Fruit fly (Drosophila melanogaster) whole organism, embryonic: ENCODE data around the gene Scox.

Experiments used
- Atf6 ChIP-seq: fragments of 200-800 bp; sonication (Bioruptor generic); IDR thresholded peaks from 2 replicates; pipeline ENCODE4 v1.3.6; 2022; ENCODE audit warnings: missing biosample characterization, missing genetic modification characterization
- Bteb2 ChIP-seq: fragments of 200-800 bp; sonication (Bioruptor generic); optimal IDR thresholded peaks from 2 replicates; lab custom pipeline; 2016; ENCODE audit warnings: missing biosample characterization, missing genetic modification characterization
- CG10147 ChIP-seq: fragments of 200-800 bp; sonication (Bioruptor generic); optimal IDR thresholded peaks from 2 replicates; lab custom pipeline; 2019; ENCODE audit warnings: missing biosample characterization, mild to moderate bottlenecking, missing genetic modification characterization, moderate library complexity
- CG10462 ChIP-seq: fragments of 200-800 bp; sonication (Bioruptor generic); optimal IDR thresholded peaks from 2 replicates; lab custom pipeline; 2016; ENCODE audit warnings: missing biosample characterization, missing genetic modification characterization
- CG10654 ChIP-seq: fragments of 200-800 bp; sonication (Bioruptor generic); optimal IDR thresholded peaks from 2 replicates; lab custom pipeline; 2016; ENCODE audit warnings: missing biosample characterization, missing genetic modification characterization
- CG11723 ChIP-seq: fragments of 200-800 bp; sonication (Bioruptor generic); optimal IDR thresholded peaks from 2 replicates; lab custom pipeline; 2017; ENCODE audit warnings: missing biosample characterization, mild to moderate bottlenecking, missing genetic modification characterization
- CG12744 ChIP-seq: fragments of 200-800 bp; sonication (Bioruptor generic); optimal IDR thresholded peaks from 2 replicates; lab custom pipeline; 2016; ENCODE audit warnings: missing biosample characterization, missing genetic modification characterization
- CG15479 ChIP-seq: fragments of 200-800 bp; sonication (Bioruptor generic); optimal IDR thresholded peaks from 3 replicates; lab custom pipeline; 2019; ENCODE audit warnings: missing biosample characterization, mild to moderate bottlenecking, missing genetic modification characterization, moderate library complexity
- CG1647 ChIP-seq: fragments of 200-800 bp; sonication (Bioruptor generic); optimal IDR thresholded peaks from 3 replicates; lab custom pipeline; 2016; ENCODE audit warnings: missing biosample characterization, missing genetic modification characterization
- CG17568 ChIP-seq: fragments of 200-800 bp; sonication (Bioruptor generic); optimal IDR thresholded peaks from 2 replicates; lab custom pipeline; 2018; ENCODE audit warnings: missing biosample characterization, mild to moderate bottlenecking, missing genetic modification characterization, moderate library complexity
- CG2202 ChIP-seq: fragments of 200-800 bp; sonication (Bioruptor generic); optimal IDR thresholded peaks from 2 replicates; lab custom pipeline; 2018; ENCODE audit warnings: missing biosample characterization, mild to moderate bottlenecking, missing genetic modification characterization
- CG3163 ChIP-seq: fragments of 200-800 bp; sonication (Bioruptor generic); optimal IDR thresholded peaks from 3 replicates; lab custom pipeline; 2016; ENCODE audit warnings: missing biosample characterization, missing genetic modification characterization
- CG32772 ChIP-seq: fragments of 200-800 bp; sonication (Bioruptor generic); IDR thresholded peaks from 2 replicates; pipeline ENCODE4 v1.3.6; 2022; ENCODE audit warnings: missing biosample characterization, missing genetic modification characterization
- CG34422 ChIP-seq: fragments of 200-800 bp; sonication (Bioruptor generic); IDR thresholded peaks from 3 replicates; pipeline ENCODE4 v1.3.6; 2022; ENCODE audit warnings: missing biosample characterization, missing genetic modification characterization
- CG3995 ChIP-seq: fragments of 200-800 bp; sonication (Bioruptor generic); optimal IDR thresholded peaks from 3 replicates; lab custom pipeline; 2016; ENCODE audit warnings: missing biosample characterization, missing genetic modification characterization
- CG7745 ChIP-seq: fragments of 200-800 bp; sonication (Bioruptor generic); optimal IDR thresholded peaks from 2 replicates; lab custom pipeline; 2018; ENCODE audit warnings: missing biosample characterization, mild to moderate bottlenecking, missing genetic modification characterization, moderate library complexity
- D19B ChIP-seq: fragments of 200-800 bp; sonication (Bioruptor generic); optimal IDR thresholded peaks from 2 replicates; lab custom pipeline; 2017; ENCODE audit warnings: missing biosample characterization, mild to moderate bottlenecking, missing genetic modification characterization
- Dip3 ChIP-seq: fragments of 200-800 bp; sonication (Bioruptor generic); optimal IDR thresholded peaks from 3 replicates; lab custom pipeline; 2016; ENCODE audit warnings: missing biosample characterization, missing genetic modification characterization
- E2f2 ChIP-seq: fragments of 200-800 bp; sonication (Bioruptor generic); IDR thresholded peaks from 2 replicates; pipeline ENCODE4 v1.3.6; 2022; ENCODE audit warnings: missing biosample characterization, missing genetic modification characterization
- ERR ChIP-seq: fragments of 200-800 bp; sonication (Bioruptor generic); optimal IDR thresholded peaks from 2 replicates; lab custom pipeline; 2016; ENCODE audit warnings: missing biosample characterization, missing genetic modification characterization
- Gsc ChIP-seq: fragments of 200-800 bp; sonication (Bioruptor generic); IDR thresholded peaks from 2 replicates; pipeline ENCODE4 v1.3.6; 2022; ENCODE audit warnings: missing biosample characterization, missing genetic modification characterization
- Hmr ChIP-seq: fragments of 200-800 bp; sonication (Bioruptor generic); optimal IDR thresholded peaks from 3 replicates; lab custom pipeline; 2017; ENCODE audit warnings: mild to moderate bottlenecking, missing biosample characterization, missing genetic modification reagents, missing genetic modification characterization
- MESR4 ChIP-seq: fragments of 200-800 bp; sonication (Bioruptor generic); optimal IDR thresholded peaks from 2 replicates; lab custom pipeline; 2018; ENCODE audit warnings: missing biosample characterization, mild to moderate bottlenecking, missing genetic modification characterization, moderate library complexity
- Myb ChIP-seq: fragments of 200-800 bp; sonication (Bioruptor generic); optimal IDR thresholded peaks from 2 replicates; lab custom pipeline; 2016; ENCODE audit warnings: missing biosample characterization, missing genetic modification characterization
- NC2β ChIP-seq: fragments of 200-800 bp; sonication (Bioruptor generic); optimal IDR thresholded peaks from 2 replicates; lab custom pipeline; 2016; ENCODE audit warnings: missing biosample characterization, missing genetic modification characterization
- Nf-YB ChIP-seq: fragments of 200-800 bp; sonication (Bioruptor generic); optimal IDR thresholded peaks from 3 replicates; lab custom pipeline; 2019; ENCODE audit warnings: missing biosample characterization, mild to moderate bottlenecking, missing genetic modification characterization, moderate library complexity
- Nf-YC ChIP-seq: fragments of 200-800 bp; optimal IDR thresholded peaks from 3 replicates; lab custom pipeline; 2019; ENCODE audit warnings: missing biosample characterization, mild to moderate bottlenecking, missing genetic modification characterization, moderate library complexity
- Pdp1 ChIP-seq, 2 experiments: fragments of 200-800 bp; sonication (Bioruptor generic); optimal IDR thresholded peaks; 3 replicates each; lab custom pipeline; 2016; ENCODE audit warnings: missing biosample characterization in 2 of 2, missing genetic modification characterization in 2 of 2, mild to moderate bottlenecking in 1 of 2, moderate library complexity in 1 of 2
- ap ChIP-seq: fragments of 200-800 bp; sonication (Bioruptor generic); IDR thresholded peaks from 2 replicates; pipeline ENCODE4 v1.3.6; 2022; ENCODE audit warnings: missing biosample characterization, missing genetic modification characterization
- bcd ChIP-seq: fragments of 200-800 bp; sonication (Bioruptor generic); optimal IDR thresholded peaks from 2 replicates; lab custom pipeline; 2017; ENCODE audit warnings: missing biosample characterization, mild to moderate bottlenecking, missing genetic modification characterization
- cad ChIP-seq: fragments of >200 bp; optimal IDR thresholded peaks from 2 replicates; lab custom pipeline; 2017; ENCODE audit warnings: missing biosample characterization, missing genetic modification characterization
- corto ChIP-seq: fragments of 200-800 bp; sonication (Bioruptor generic); optimal IDR thresholded peaks from 2 replicates; lab custom pipeline; 2016; ENCODE audit warnings: missing biosample characterization, mild to moderate bottlenecking, missing genetic modification characterization, moderate library complexity
- danr ChIP-seq: fragments of 200-800 bp; sonication (Bioruptor generic); IDR thresholded peaks from 2 replicates; pipeline ENCODE4 v1.3.6; 2022; ENCODE audit warnings: missing biosample characterization, missing genetic modification characterization
- en ChIP-seq: fragments of 200-800 bp; sonication (Bioruptor generic); optimal IDR thresholded peaks from 2 replicates; lab custom pipeline; 2016; ENCODE audit warnings: missing biosample characterization, missing genetic modification characterization
- esg ChIP-seq: fragments of 200-800 bp; sonication (Bioruptor generic); conservative IDR thresholded peaks from 2 replicates; pipeline ENCODE4 v1.3.6; 2022; ENCODE audit warnings: missing biosample characterization, missing genetic modification characterization
- ftz-f1 ChIP-seq: fragments of 200-800 bp; sonication (Bioruptor generic); optimal IDR thresholded peaks from 2 replicates; lab custom pipeline; 2016; ENCODE audit warnings: missing biosample characterization, missing genetic modification characterization
- gro ChIP-seq: fragments of 200-800 bp; sonication (Bioruptor generic); optimal IDR thresholded peaks from 2 replicates; lab custom pipeline; 2016; ENCODE audit warnings: missing biosample characterization, missing genetic modification characterization
- kni ChIP-seq: fragments of 200-800 bp; sonication (Bioruptor generic); optimal IDR thresholded peaks from 3 replicates; lab custom pipeline; 2017; ENCODE audit warnings: mild to moderate bottlenecking, missing biosample characterization, missing genetic modification reagents, missing genetic modification characterization
- lola ChIP-seq, 3 experiments: fragments of >200 bp in 2 of 3; fragments of 200-800 bp in 1 of 3; sonication (Bioruptor generic) in 1 of 3; optimal IDR thresholded peaks; 2 replicates each; lab custom pipeline; 2017 to 2019; ENCODE audit warnings: missing biosample characterization in 3 of 3, missing genetic modification characterization in 3 of 3, mild to moderate bottlenecking in 1 of 3, moderate library complexity in 1 of 3
- pita ChIP-seq: fragments of 200-800 bp; sonication (Bioruptor generic); optimal IDR thresholded peaks from 2 replicates; lab custom pipeline; 2017; ENCODE audit warnings: missing biosample characterization, mild to moderate bottlenecking, missing genetic modification characterization
- pnt ChIP-seq: fragments of 200-800 bp; sonication (Bioruptor generic); optimal IDR thresholded peaks from 3 replicates; lab custom pipeline; 2016; ENCODE audit warnings: missing biosample characterization, missing genetic modification characterization
- ranshi ChIP-seq: fragments of 200-800 bp; sonication (Bioruptor generic); IDR thresholded peaks from 2 replicates; pipeline ENCODE4 v1.3.6; 2022; ENCODE audit warnings: missing biosample characterization, missing genetic modification characterization
- run ChIP-seq: fragments of 200-800 bp; sonication (Bioruptor generic); optimal IDR thresholded peaks from 3 replicates; lab custom pipeline; 2018; ENCODE audit warnings: missing biosample characterization, mild to moderate bottlenecking, missing genetic modification characterization
- salm ChIP-seq: fragments of 200-800 bp; sonication (Bioruptor generic); optimal IDR thresholded peaks from 2 replicates; lab custom pipeline; 2018; ENCODE audit warnings: missing biosample characterization, mild to moderate bottlenecking, missing genetic modification characterization
- sc ChIP-seq, 3 experiments: fragments of >200 bp in 2 of 3; fragments of 200-800 bp in 1 of 3; sonication (Bioruptor generic) in 1 of 3; optimal IDR thresholded peaks; 2 replicates in 2 of 3; 3 replicates in 1 of 3; lab custom pipeline; 2017; ENCODE audit warnings: mild to moderate bottlenecking in 1 of 3, missing biosample characterization in 1 of 3, missing genetic modification characterization in 1 of 3, missing genetic modification reagents in 1 of 3
- sisA ChIP-seq: fragments of 200-800 bp; sonication (Bioruptor generic); IDR thresholded peaks from 2 replicates; pipeline ENCODE4 v1.3.6; 2022; ENCODE audit warnings: missing biosample characterization, missing genetic modification characterization
- tll ChIP-seq, 2 experiments: fragments of 200-800 bp in 1 of 2; fragments of >200 bp in 1 of 2; sonication (Bioruptor generic) in 1 of 2; optimal IDR thresholded peaks; 2 replicates each; lab custom pipeline; 2017 to 2019; ENCODE audit warnings: missing biosample characterization in 2 of 2, missing genetic modification characterization in 2 of 2, mild to moderate bottlenecking in 1 of 2, moderate library complexity in 1 of 2
- unpg ChIP-seq: fragments of 200-800 bp; sonication (Bioruptor generic); optimal IDR thresholded peaks from 3 replicates; lab custom pipeline; 2018; ENCODE audit warnings: missing biosample characterization, mild to moderate bottlenecking, missing genetic modification characterization, moderate library complexity
- vnd ChIP-seq: fragments of 200-800 bp; sonication (Bioruptor generic); IDR thresholded peaks from 3 replicates; pipeline ENCODE4 v1.3.6; 2022; ENCODE audit warnings: missing biosample characterization, missing genetic modification characterization; ENCODE audit not compliant: partially characterized antibody

Gene Scox

dm6 chr2L:4981278-4981966 lies 12.7 kb upstream of the Scox start, which contains the start of the genes CG8892 and CG34126:
CG8892 (minus strand) TSS chr2L:4981592.
CG34126 (plus strand) TSS chr2L:4981614.
- peak; percentile 75 for TF ChIP-seq E2f2 (GFP tag; lab: Robert Waterston, UW)
- TF ChIP-seq CG10147 (GFP tag; lab: Kevin White, UChicago) = peak; percentile 94
- TF ChIP-seq unpg (GFP tag; lab: Kevin White, UChicago) = peak; percentile 94
- peak; percentile 84 for TF ChIP-seq CG3163 (GFP tag; lab: Kevin White, UChicago)
- peak; percentile 75 for TF ChIP-seq CG15479
- peak; percentile 97 for TF ChIP-seq CG10462 (GFP tag; lab: Kevin White, UChicago)
- TF ChIP-seq sc (optimal IDR thresholded peaks at IDR 0.05; lab: Kevin White, UChicago) = no peak
- TF ChIP-seq sc (GFP tag; optimal IDR thresholded peaks at IDR 0.05; lab: Kevin White, UChicago) = peak; percentile 96
- TF ChIP-seq Dip3 (GFP tag; lab: Kevin White, UChicago) = peak; percentile 98
- TF ChIP-seq pnt = peak; percentile 97
- TF ChIP-seq CG7745 = no peak
- peak; percentile 94 for TF ChIP-seq Bteb2 (GFP tag; lab: Kevin White, UChicago)
- peak; percentile 96 for TF ChIP-seq CG32772 (GFP tag; lab: Robert Waterston, UW)
- TF ChIP-seq Nf-YB = peak; percentile 81
- TF ChIP-seq ap = peak; percentile 85
- TF ChIP-seq bcd = peak; percentile 98
- peak; percentile 84 for TF ChIP-seq Myb (GFP tag; lab: Kevin White, UChicago)
- peak; percentile 97 for TF ChIP-seq esg
- peak; percentile 94 for TF ChIP-seq danr
- peak; percentile 95 for TF ChIP-seq Gsc (GFP tag; lab: Robert Waterston, UW)
- TF ChIP-seq CG11723 (GFP tag; lab: Kevin White, UChicago) = peak; percentile 96
- TF ChIP-seq Nf-YC (tag; lab: Kevin White, UChicago) = peak; percentile 92
- peak; percentile 97 for TF ChIP-seq Atf6 (GFP tag; lab: Robert Waterston, UW)
- peak; percentile 95 for TF ChIP-seq corto (GFP tag; lab: Kevin White, UChicago)
- TF ChIP-seq ranshi (GFP tag; lab: Robert Waterston, UW) = peak; percentile 94
- peak; percentile 98 for TF ChIP-seq sisA (GFP tag; lab: Robert Waterston, UW)
- peak; percentile 96 for TF ChIP-seq CG34422 (GFP tag; lab: Robert Waterston, UW)
- peak; percentile 98 for TF ChIP-seq kni (GFP tag; lab: Kevin White, UChicago)
- peak; percentile 95 to 98 for TF ChIP-seq Pdp1 (GFP tag; optimal IDR thresholded peaks at IDR 0.05; lab: Kevin White, UChicago)
- peak; percentile 98 for TF ChIP-seq Hmr (GFP tag; lab: Kevin White, UChicago)
- TF ChIP-seq CG2202 (tag; lab: Kevin White, UChicago) = peak; percentile 91
- peak; percentile 95 for TF ChIP-seq NC2β (GFP tag; lab: Kevin White, UChicago)
- TF ChIP-seq CG1647 (GFP tag; lab: Kevin White, UChicago) = peak; percentile 98
- peak; percentile 91 for TF ChIP-seq D19B (GFP tag; lab: Kevin White, UChicago)
- TF ChIP-seq lola (GFP tag; optimal IDR thresholded peaks at IDR 0.05; lab: Kevin White, UChicago) = peak in 1 of 3 experiments; percentile 98
- TF ChIP-seq CG17568 (GFP tag; lab: Kevin White, UChicago) = no peak
- TF ChIP-seq CG12744 (GFP tag; lab: Kevin White, UChicago) = peak; percentile 87
- peak; percentile 67 to 95 for TF ChIP-seq tll (GFP tag; optimal IDR thresholded peaks at IDR 0.05; lab: Kevin White, UChicago)
- peak; percentile 98 for TF ChIP-seq CG10654
- peak; percentile 82 for TF ChIP-seq run (tag; lab: Kevin White, UChicago)
- peak; percentile 66 for TF ChIP-seq MESR4 (GFP tag; lab: Kevin White, UChicago)
- peak; percentile 91 for TF ChIP-seq en (GFP tag; lab: Kevin White, UChicago)
- TF ChIP-seq vnd (GFP tag; lab: Robert Waterston, UW) = no peak
- TF ChIP-seq cad (GFP tag; lab: Kevin White, UChicago) = no peak
- peak; percentile 92 for TF ChIP-seq ftz-f1
- peak; percentile 87 for TF ChIP-seq ERR (GFP tag; lab: Kevin White, UChicago)
- peak; percentile 87 for TF ChIP-seq salm (tag; lab: Kevin White, UChicago)
- TF ChIP-seq gro (GFP tag; lab: Kevin White, UChicago) = peak; percentile 95
- no peak for TF ChIP-seq pita
- peak; percentile 83 for TF ChIP-seq CG3995
